Fruit fly (Drosophila melanogaster): ENCODE data around the gene CG44194.

Gene CG44194

dm6 chr3R:12980628-12981219 is 16.8 kb downstream of the CG44194 start, which contains the start of gene Paip2 (continued):
- peak; percentile 98 for TF ChIP-seq zen2 (GFP tag; IDR thresholded peaks at IDR 0.05; ENCODE audit: partially characterized antibody)
- peak; percentile 97 for TF ChIP-seq CG6791 (GFP tag; IDR thresholded peaks at IDR 0.05; ENCODE audit: partially characterized antibody)
- no peak for TF ChIP-seq NFAT (GFP tag; IDR thresholded peaks at IDR 0.05)
- no peak for TF ChIP-seq Mad (GFP tag; optimal IDR thresholded peaks at IDR 0.05)
- peak; percentile 93 for TF ChIP-seq ato (GFP tag; IDR thresholded peaks at IDR 0.05; ENCODE audit: partially characterized antibody)
- peak; percentile 81 for TF ChIP-seq sqz (GFP tag; optimal IDR thresholded peaks at IDR 0.05)
- no peak for TF ChIP-seq CG8388 (GFP tag; optimal IDR thresholded peaks at IDR 0.05)
- TF ChIP-seq Asciz (GFP tag; optimal IDR thresholded peaks at IDR 0.05): no peak
- peak; percentile 93 for TF ChIP-seq mld (GFP tag; IDR thresholded peaks at IDR 0.05; ENCODE audit: partially characterized antibody)
- TF ChIP-seq CG2129 (GFP tag; IDR thresholded peaks at IDR 0.05; ENCODE audit: partially characterized antibody): peak; percentile 97
- TF ChIP-seq CG7786 (GFP tag; optimal IDR thresholded peaks at IDR 0.05): peak; percentile 9
- peak; percentile 10 for TF ChIP-seq CG13424 (tag; optimal IDR thresholded peaks at IDR 0.05)
- peak; percentile 99 for TF ChIP-seq Dll (GFP tag; IDR thresholded peaks at IDR 0.05; ENCODE audit: partially characterized antibody)
- peak; percentile 63 for TF ChIP-seq Myb (GFP tag; optimal IDR thresholded peaks at IDR 0.05)
- TF ChIP-seq Dad (GFP tag; optimal IDR thresholded peaks at IDR 0.05): peak; percentile 35
- TF ChIP-seq CG4617 (GFP tag; optimal IDR thresholded peaks at IDR 0.05; ENCODE audit: borderline replicate concordance): peak; percentile 46
- peak; percentile 71 for TF ChIP-seq sd (tag; optimal IDR thresholded peaks at IDR 0.05)
- TF ChIP-seq insv (GFP tag; optimal IDR thresholded peaks at IDR 0.05): peak in 1 of 2 experiments; percentile 32
- TF ChIP-seq MESR4 (GFP tag; optimal IDR thresholded peaks at IDR 0.05): peak; percentile 78
- peak; percentile 32 for TF ChIP-seq Nf-YC (tag; optimal IDR thresholded peaks at IDR 0.05)
- no peak for TF ChIP-seq CG1647 (GFP tag; optimal IDR thresholded peaks at IDR 0.05)
- peak; percentile 8 for TF ChIP-seq pho (GFP tag; optimal IDR thresholded peaks at IDR 0.05)
- TF ChIP-seq gce (GFP tag; IDR thresholded peaks at IDR 0.05): no peak
- peak; percentile 67 for TF ChIP-seq CG15514 (GFP tag; optimal IDR thresholded peaks at IDR 0.05)
- no peak for TF ChIP-seq zfh1 (GFP tag; IDR thresholded peaks at IDR 0.05)
- TF ChIP-seq CG34224 (GFP tag; IDR thresholded peaks at IDR 0.05; ENCODE audit: partially characterized antibody): peak; percentile 98
- TF ChIP-seq lab (GFP tag; optimal IDR thresholded peaks at IDR 0.05): no peak
- peak; percentile 61; the same call in 2 of the 3 replicates for TF ChIP-seq CG11560 (tag; IDR thresholded peaks at IDR 0.05)
- peak in 1 of 3 experiments; percentile 32 for TF ChIP-seq lola (GFP tag; optimal IDR thresholded peaks at IDR 0.05)
- TF ChIP-seq bigmax (GFP tag; optimal IDR thresholded peaks at IDR 0.05): no peak
- TF ChIP-seq ara (GFP tag; IDR thresholded peaks at IDR 0.05): no peak
- no peak for TF ChIP-seq gcm2 (GFP tag; optimal IDR thresholded peaks at IDR 0.05)
- peak; percentile 67 for TF ChIP-seq CG17186 (GFP tag; optimal IDR thresholded peaks at IDR 0.05)
- TF ChIP-seq CG13287 (GFP tag; IDR thresholded peaks at IDR 0.05; ENCODE audit: partially characterized antibody): peak; percentile 98
- TF ChIP-seq Dp (GFP tag; optimal IDR thresholded peaks at IDR 0.05): peak; percentile 91
- TF ChIP-seq CG3847 (GFP tag; IDR thresholded peaks at IDR 0.05): peak; percentile 28
- TF ChIP-seq Trl (optimal IDR thresholded peaks at IDR 0.05): no peak
- TF ChIP-seq Trl (GFP tag; optimal IDR thresholded peaks at IDR 0.05): peak; percentile 28
- peak; percentile 99 for TF ChIP-seq HLH4C (GFP tag; IDR thresholded peaks at IDR 0.05; ENCODE audit: partially characterized antibody)
- TF ChIP-seq Jarid2 (GFP tag; optimal IDR thresholded peaks at IDR 0.05): peak; percentile 2
- no peak for TF ChIP-seq sima (GFP tag; optimal IDR thresholded peaks at IDR 0.05)
- no peak for TF ChIP-seq ftz-f1 (GFP tag; optimal IDR thresholded peaks at IDR 0.05)
- peak in 1 of 2 experiments; percentile 1 for TF ChIP-seq Hr51 (GFP tag; optimal IDR thresholded peaks at IDR 0.05)
- peak; percentile 74 for TF ChIP-seq Abd-B (GFP tag; optimal IDR thresholded peaks at IDR 0.05)
- peak; percentile 5 for TF ChIP-seq NfI (GFP tag; optimal IDR thresholded peaks at IDR 0.05)
- TF ChIP-seq CG4730 (GFP tag; IDR thresholded peaks at IDR 0.05): no peak
- peak; percentile 83 for TF ChIP-seq CG42726 (GFP tag; IDR thresholded peaks at IDR 0.05; ENCODE audit: partially characterized antibody)
- TF ChIP-seq Bgb (GFP tag; IDR thresholded peaks at IDR 0.05; ENCODE audit: partially characterized antibody): peak; percentile 97

All from whole organism, embryonic.